Worm (Caenorhabditis elegans): ENCODE measurements around the gene prx-19.

The prx-19 gene

ce11 chrIII:8799964-8800795, 8.9 kb downstream of the prx-19 start, which contains the start of gene F54F2.6 (continued):
- peak; percentile 63 for TF ChIP-seq snpc-4 (tag; optimal IDR thresholded peaks at IDR 0.05)
- TF ChIP-seq elt-3 (tag; optimal IDR thresholded peaks at IDR 0.05) = no peak
- no peak for TF ChIP-seq nhr-11 (tag; optimal IDR thresholded peaks at IDR 0.05)
- peak; percentile 89 for TF ChIP-seq ztf-4 (tag; optimal IDR thresholded peaks at IDR 0.05)
- peak; percentile 64 for TF ChIP-seq gmeb-1 (tag; optimal IDR thresholded peaks at IDR 0.05)

- TF ChIP-seq gmeb-1 (tag; optimal IDR thresholded peaks at IDR 0.05) = peak; percentile 69
- peak; percentile 81 to 93 for TF ChIP-seq mdl-1 (tag; optimal IDR thresholded peaks at IDR 0.05)
- TF ChIP-seq sma-9 (GFP tag; optimal IDR thresholded peaks at IDR 0.05) = peak; percentile 96
- TF ChIP-seq sma-9 (tag; optimal IDR thresholded peaks at IDR 0.05) = no peak
- TF ChIP-seq nhr-10 (tag; optimal IDR thresholded peaks at IDR 0.05) = no peak
- peak; percentile 91 for TF ChIP-seq sma-3 (GFP tag; optimal IDR thresholded peaks at IDR 0.05)
- TF ChIP-seq mab-5 (tag; optimal IDR thresholded peaks at IDR 0.05) = peak; percentile 81
- TF ChIP-seq ceh-82 (tag; optimal IDR thresholded peaks at IDR 0.05) = peak; percentile 42
- TF ChIP-seq sem-4 (tag; optimal IDR thresholded peaks at IDR 0.05) = peak; percentile 84
- no peak for TF ChIP-seq R02D3.7 (tag; optimal IDR thresholded peaks at IDR 0.05)
- TF ChIP-seq elt-1 (tag; optimal IDR thresholded peaks at IDR 0.05) = no peak
- no peak for TF ChIP-seq nhr-11 (tag; optimal IDR thresholded peaks at IDR 0.05)
- peak; percentile 95 for TF ChIP-seq egl-27 (tag; optimal IDR thresholded peaks at IDR 0.05)
- TF ChIP-seq dmd-4 (tag; optimal IDR thresholded peaks at IDR 0.05) = no peak
- peak; percentile 81 for TF ChIP-seq unc-55 (GFP tag; optimal IDR thresholded peaks at IDR 0.05)
- TF ChIP-seq Y55F3AM.14 (GFP tag; optimal IDR thresholded peaks at IDR 0.05) = peak; percentile 90
- peak; percentile 91 for TF ChIP-seq F13H6.1 (tag; optimal IDR thresholded peaks at IDR 0.05)
- no peak for TF ChIP-seq unc-39 (tag; optimal IDR thresholded peaks at IDR 0.05)
- TF ChIP-seq zag-1 (tag; optimal IDR thresholded peaks at IDR 0.05) = peak; percentile 80
- TF ChIP-seq nhr-25 (tag; optimal IDR thresholded peaks at IDR 0.05) = peak; percentile 90
- peak; percentile 95 for TF ChIP-seq C34F6.9 (tag; optimal IDR thresholded peaks at IDR 0.05)
- TF ChIP-seq crh-2 (tag; optimal IDR thresholded peaks at IDR 0.05) = peak; percentile 97
- TF ChIP-seq peb-1 (tag; optimal IDR thresholded peaks at IDR 0.05) = no peak
- TF ChIP-seq ZK546.5 (tag; optimal IDR thresholded peaks at IDR 0.05) = peak; percentile 1
- no peak for TF ChIP-seq mbf-1 (tag; optimal IDR thresholded peaks at IDR 0.05)
- TF ChIP-seq fos-1 (tag; optimal IDR thresholded peaks at IDR 0.05) = peak; percentile 98
- TF ChIP-seq lin-13 (GFP tag; optimal IDR thresholded peaks at IDR 0.05) = peak; percentile 78
- TF ChIP-seq nhr-77 (tag; optimal IDR thresholded peaks at IDR 0.05) = no peak
- TF ChIP-seq lin-39 (tag; optimal IDR thresholded peaks at IDR 0.05) = no peak
- peak; percentile 92 for TF ChIP-seq nhr-6 (tag; optimal IDR thresholded peaks at IDR 0.05)
- peak; percentile 97 for TF ChIP-seq nhr-129 (tag; optimal IDR thresholded peaks at IDR 0.05)
- TF ChIP-seq nhr-23 (tag; optimal IDR thresholded peaks at IDR 0.05) = no peak
- no peak for TF ChIP-seq aly-2 (tag; optimal IDR thresholded peaks at IDR 0.05)
- peak; percentile 60 for TF ChIP-seq alr-1 (tag; optimal IDR thresholded peaks at IDR 0.05)
- TF ChIP-seq nhr-12 (tag; optimal IDR thresholded peaks at IDR 0.05) = no peak
- TF ChIP-seq blmp-1 (tag; optimal IDR thresholded peaks at IDR 0.05; ENCODE audit: insufficient read depth) = peak; percentile 83
- TF ChIP-seq ceh-16 (tag; optimal IDR thresholded peaks at IDR 0.05) = peak; percentile 6
- TF ChIP-seq ztf-1 (GFP tag; conservative IDR thresholded peaks at IDR 0.05) = no peak
- no peak for TF ChIP-seq ama-1 (optimal IDR thresholded peaks at IDR 0.05)
- peak; percentile 93 for TF ChIP-seq nhr-21 (tag; optimal IDR thresholded peaks at IDR 0.05)
- TF ChIP-seq nhr-237 (tag; optimal IDR thresholded peaks at IDR 0.05) = no peak
- peak; percentile 49 for TF ChIP-seq skn-1 (tag; optimal IDR thresholded peaks at IDR 0.05)
- peak; percentile 13 for TF ChIP-seq snpc-4 (tag; optimal IDR thresholded peaks at IDR 0.05)
- TF ChIP-seq elt-3 (tag; optimal IDR thresholded peaks at IDR 0.05) = no peak
- TF ChIP-seq ztf-11 (tag; optimal IDR thresholded peaks at IDR 0.05) = no peak
- peak; percentile 59 for TF ChIP-seq unc-62 (GFP tag; optimal IDR thresholded peaks at IDR 0.05)
- peak; percentile 69 to 95 for TF ChIP-seq lsy-2 (tag; optimal IDR thresholded peaks at IDR 0.05)
- TF ChIP-seq ztf-4 (tag; optimal IDR thresholded peaks at IDR 0.05) = peak; percentile 83
- peak; percentile 79 for TF ChIP-seq lin-11 (tag; optimal IDR thresholded peaks at IDR 0.05)
Observed at ce11 chrIII:8797211-8797733, 11.8 kb downstream of the prx-19 start.

Measured in whole organism, L2 larva.